Worm (Caenorhabditis elegans): ENCODE measurements around the gene C13A10.1.

- no peak for TF ChIP-seq nhr-237 (tag; optimal IDR thresholded peaks at IDR 0.05)
- no peak for TF ChIP-seq jun-1 (tag; optimal IDR thresholded peaks at IDR 0.05)
- TF ChIP-seq F16B12.6 (tag; optimal IDR thresholded peaks at IDR 0.05) = no peak
- TF ChIP-seq lin-39 (tag; optimal IDR thresholded peaks at IDR 0.05) = no peak
- TF ChIP-seq zag-1 (tag; optimal IDR thresholded peaks at IDR 0.05) = no peak
- no peak for TF ChIP-seq unc-98 (GFP tag; IDR thresholded peaks at IDR 0.05)
Measured at ce11 chrII:1357905-1358304, 2.5 kb upstream of the C13A10.1 start, which contains the start of gene C13A10.2.

All from whole organism, L1 larva.